Worm (Caenorhabditis elegans) whole organism, L1 larva: ENCODE data around the gene lrch-1.

ENCODE experiments used
- lin-39 ChIP-seq: fragments of 150-350 bp; optimal IDR thresholded peaks from 2 replicates; lab custom pipeline; 2014; ENCODE audit warnings: missing biosample characterization, missing genetic modification reagents, missing genetic modification characterization
- nhr-84 ChIP-seq: sonication (generic microtip); optimal IDR thresholded peaks from 2 replicates; lab custom pipeline; 2017; ENCODE audit warnings: missing biosample characterization, missing genetic modification characterization
- rnt-1 ChIP-seq: sonication (generic microtip); optimal IDR thresholded peaks from 2 replicates; lab custom pipeline; 2016; ENCODE audit warnings: mild to moderate bottlenecking, missing genetic modification characterization, moderate library complexity, missing compliant biosample characterization
- swsn-7 ChIP-seq: sonication (generic microtip); optimal IDR thresholded peaks from 2 replicates; lab custom pipeline; 2016; ENCODE audit warnings: missing genetic modification characterization, missing compliant biosample characterization

- no peak for TF ChIP-seq rnt-1
- TF ChIP-seq swsn-7 (tag; lab: Kevin White, UChicago), result no peak
- TF ChIP-seq nhr-84 (tag; lab: Kevin White, UChicago), result no peak
- TF ChIP-seq lin-39 (tag; lab: Kevin White, UChicago), result no peak
Observed at ce11 chrX:6180293-6180692, 36.2 kb downstream of the lrch-1 start, which contains the start of gene T13C5.7.
